Fruit fly (Drosophila melanogaster): ENCODE data around the gene CG12502.

The CG12502 gene

dm6 chr3L:895314-895980 is 30.3 kb downstream of the CG12502 start, which contains the start of gene CG34056 (continued):
- TF ChIP-seq Hand (GFP tag; optimal IDR thresholded peaks at IDR 0.05) (peak; percentile 40), CG30431 (GFP tag; optimal IDR thresholded peaks at IDR 0.05) (peak; percentile 60), CG10462 (GFP tag; optimal IDR thresholded peaks at IDR 0.05) (peak; percentile 69), Hr39 (optimal IDR thresholded peaks at IDR 0.05) (no peak), knrl (GFP tag; IDR thresholded peaks at IDR 0.05; ENCODE audit: partially characterized antibody) (no peak), CG8281 (tag; optimal IDR thresholded peaks at IDR 0.05) (peak; percentile 84), CG32767 (GFP tag; IDR thresholded peaks at IDR 0.05) (peak; percentile 89), cad (GFP tag; optimal IDR thresholded peaks at IDR 0.05) (no peak), prd (optimal IDR thresholded peaks at IDR 0.05) (no peak), prd (GFP tag; IDR thresholded peaks at IDR 0.05) (peak; percentile 96), bsh (GFP tag; optimal IDR thresholded peaks at IDR 0.05) (peak; percentile 87 to 93), ara (GFP tag; IDR thresholded peaks at IDR 0.05) (peak; percentile 96), lmd (GFP tag; IDR thresholded peaks at IDR 0.05) (peak; percentile 95), Oli (tag; optimal IDR thresholded peaks at IDR 0.05) (peak; percentile 89), hkb (optimal IDR thresholded peaks at IDR 0.05) (no peak), hkb (GFP tag; IDR thresholded peaks at IDR 0.05) (peak; percentile 98), Poxn (GFP tag; IDR thresholded peaks at IDR 0.05) (peak; percentile 71), mam (GFP tag; optimal IDR thresholded peaks at IDR 0.05) (peak; percentile 91), chm (GFP tag; IDR thresholded peaks at IDR 0.05) (peak; percentile 95), pb (GFP tag; optimal IDR thresholded peaks at IDR 0.05) (peak; percentile 69), fd102C (GFP tag; optimal IDR thresholded peaks at IDR 0.05) (no peak), CG13123 (GFP tag; optimal IDR thresholded peaks at IDR 0.05) (peak; percentile 64), CG17829 (tag; optimal IDR thresholded peaks at IDR 0.05) (peak; percentile 95), C15 (GFP tag; IDR thresholded peaks at IDR 0.05) (peak; percentile 82), YL-1 (GFP tag; optimal IDR thresholded peaks at IDR 0.05) (peak; percentile 27), Hr51 (GFP tag; optimal IDR thresholded peaks at IDR 0.05) (peak; percentile 47 to 92), sr (GFP tag; IDR thresholded peaks at IDR 0.05) (peak; percentile 89), Sry-δ (GFP tag; optimal IDR thresholded peaks at IDR 0.05) (peak; percentile 47), CG12236 (GFP tag; optimal IDR thresholded peaks at IDR 0.05) (peak; percentile 72), CG10274 (GFP tag; optimal IDR thresholded peaks at IDR 0.05) (peak; percentile 79), CG17359 (tag; optimal IDR thresholded peaks at IDR 0.05) (peak; percentile 96), Tbp (GFP tag; optimal IDR thresholded peaks at IDR 0.05) (no peak), Taf1 (GFP tag; IDR thresholded peaks at IDR 0.05) (peak; percentile 84), jumu (GFP tag; optimal IDR thresholded peaks at IDR 0.05) (peak; percentile 55), Fer1 (GFP tag; optimal IDR thresholded peaks at IDR 0.05) (peak; percentile 94), CG11723 (GFP tag; optimal IDR thresholded peaks at IDR 0.05) (peak; percentile 70), CG7556 (GFP tag; optimal IDR thresholded peaks at IDR 0.05) (peak; percentile 92), sqz (GFP tag; optimal IDR thresholded peaks at IDR 0.05) (peak; percentile 93), CG9817 (tag; optimal IDR thresholded peaks at IDR 0.05) (peak; percentile 85), br (optimal IDR thresholded peaks at IDR 0.05) (no peak), gcm2 (GFP tag; optimal IDR thresholded peaks at IDR 0.05) (peak; percentile 63), Bteb2 (GFP tag; optimal IDR thresholded peaks at IDR 0.05) (peak; percentile 74), sob (GFP tag; IDR thresholded peaks at IDR 0.05) (peak; percentile 98), vfl (GFP tag; optimal IDR thresholded peaks at IDR 0.05) (peak; percentile 71), Dp (GFP tag; optimal IDR thresholded peaks at IDR 0.05) (no peak), Sox102F (GFP tag; optimal IDR thresholded peaks at IDR 0.05) (peak; percentile 93), CG9215 (GFP tag; IDR thresholded peaks at IDR 0.05) (peak; percentile 89), CG2712 (tag; optimal IDR thresholded peaks at IDR 0.05) (peak; percentile 95), fu2 (GFP tag; optimal IDR thresholded peaks at IDR 0.05) (peak; percentile 10), Bdp1 (GFP tag; optimal IDR thresholded peaks at IDR 0.05) (peak; percentile 55), CG3163 (GFP tag; optimal IDR thresholded peaks at IDR 0.05) (no peak), Scr (GFP tag; IDR thresholded peaks at IDR 0.05; ENCODE audit: partially characterized antibody) (no peak)
